Fruit fly (Drosophila melanogaster): ENCODE data around the gene mthl7.

DNA sequence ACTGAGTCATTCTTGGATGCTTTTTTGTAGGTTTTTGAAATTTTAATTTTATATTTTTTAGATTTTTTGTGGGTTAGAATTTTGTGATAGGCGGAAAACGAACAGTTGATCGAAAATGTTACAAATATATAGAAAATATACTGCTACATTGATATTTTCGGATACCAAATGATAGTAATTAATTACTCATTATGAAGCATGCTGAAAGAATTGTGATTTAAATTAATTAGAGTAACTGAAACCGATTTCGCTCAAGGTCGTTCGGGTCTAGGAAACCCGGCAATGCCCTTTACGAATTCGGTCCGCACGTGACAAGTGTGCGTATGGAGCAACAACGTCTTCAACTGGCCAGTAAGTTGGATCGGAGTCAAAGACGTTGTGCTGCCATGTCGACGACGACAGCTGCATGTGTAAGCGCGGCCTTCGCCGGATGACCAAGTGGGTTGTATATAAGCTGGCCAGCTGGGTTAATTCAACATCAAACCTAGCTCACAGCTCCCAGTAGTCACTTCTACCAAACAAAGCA is 22.1 kb upstream of the mthl7 start, which contains the start of the genes CG7366 and CG13679:
- TF ChIP-seq Abd-B (GFP tag; optimal IDR thresholded peaks at IDR 0.05): no peak
- no peak for TF ChIP-seq CG14965 (GFP tag; optimal IDR thresholded peaks at IDR 0.05; ENCODE audit: borderline replicate concordance)
- no peak for TF ChIP-seq CG6765 (GFP tag; optimal IDR thresholded peaks at IDR 0.05)
- TF ChIP-seq Sry-β (GFP tag; optimal IDR thresholded peaks at IDR 0.05): no peak
- no peak for TF ChIP-seq Sry-δ (GFP tag; optimal IDR thresholded peaks at IDR 0.05)
- no peak for TF ChIP-seq tx (GFP tag; optimal IDR thresholded peaks at IDR 0.05)
- no peak for TF ChIP-seq Dp (GFP tag; optimal IDR thresholded peaks at IDR 0.05)
- no peak for TF ChIP-seq Lhr (GFP tag; optimal IDR thresholded peaks at IDR 0.05)
- no peak for TF ChIP-seq pan (optimal IDR thresholded peaks at IDR 0.05)
- no peak for TF ChIP-seq pan (GFP tag; optimal IDR thresholded peaks at IDR 0.05 in 1 of 2, IDR thresholded peaks at IDR 0.05 in 1 of 2)
